Worm (Caenorhabditis elegans) whole organism, mixed stage, embryonic: ENCODE data around the gene pap-1.

Source experiments
- M03D4.4 ChIP-seq: sonication (generic microtip); optimal IDR thresholded peaks from 2 replicates; lab custom pipeline; 2017; ENCODE audit warnings: mild to moderate bottlenecking, missing genetic modification characterization, missing compliant biosample characterization
- bed-3 ChIP-seq: fragments of 200-800 bp; sonication (Bioruptor generic); optimal IDR thresholded peaks from 3 replicates; lab custom pipeline; 2018; ENCODE audit warnings: mild to moderate bottlenecking, missing genetic modification characterization, moderate library complexity, missing compliant biosample characterization
- ceh-39 ChIP-seq: fragments of 150-350 bp; optimal IDR thresholded peaks from 2 replicates; lab custom pipeline; 2014; ENCODE audit warnings: missing biosample characterization, missing genetic modification characterization
- ceh-83 ChIP-seq: fragments of 200-800 bp; sonication (Bioruptor generic); optimal IDR thresholded peaks from 2 replicates; lab custom pipeline; 2018; ENCODE audit warnings: mild to moderate bottlenecking, missing genetic modification characterization, missing compliant biosample characterization
- ces-1 ChIP-seq: fragments of 150-350 bp; optimal IDR thresholded peaks from 2 replicates; lab custom pipeline; 2014; ENCODE audit warnings: missing biosample characterization, missing genetic modification reagents, missing genetic modification characterization
- cnd-1 ChIP-seq: fragments of 200-800 bp; sonication (Bioruptor generic); optimal IDR thresholded peaks from 2 replicates; lab custom pipeline; 2018; ENCODE audit warnings: mild to moderate bottlenecking, missing genetic modification characterization, missing compliant biosample characterization
- drap-1 ChIP-seq: fragments of 200-800 bp; sonication (Bioruptor generic); optimal IDR thresholded peaks from 3 replicates; lab custom pipeline; 2018; ENCODE audit warnings: mild to moderate bottlenecking, missing genetic modification characterization, missing compliant biosample characterization
- elt-1 ChIP-seq: sonication (generic microtip); optimal IDR thresholded peaks from 2 replicates; lab custom pipeline; 2017; ENCODE audit warnings: missing genetic modification characterization, mild to moderate bottlenecking, missing compliant biosample characterization, antibody characterized with exemption, moderate library complexity, borderline replicate concordance; ENCODE audit not compliant: insufficient read depth
- elt-3 ChIP-seq: fragments of 150-350 bp; optimal IDR thresholded peaks from 2 replicates; lab custom pipeline; 2014; ENCODE audit warnings: missing biosample characterization, missing genetic modification characterization
- flh-1 ChIP-seq: fragments of 200-800 bp; sonication (Bioruptor generic); optimal IDR thresholded peaks from 2 replicates; lab custom pipeline; 2018; ENCODE audit warnings: mild to moderate bottlenecking, missing genetic modification characterization, moderate library complexity, missing compliant biosample characterization
- ham-2 ChIP-seq: fragments of 200-800 bp; sonication (Bioruptor generic); optimal IDR thresholded peaks from 2 replicates; lab custom pipeline; 2018; ENCODE audit warnings: mild to moderate bottlenecking, missing genetic modification characterization, missing compliant biosample characterization
- hlh-1 ChIP-seq: fragments of 150-350 bp; optimal IDR thresholded peaks from 2 replicates; lab custom pipeline; 2014; ENCODE audit warnings: missing biosample characterization, missing genetic modification reagents, missing genetic modification characterization
- lin-32 ChIP-seq: fragments of 200-800 bp; sonication (Bioruptor generic); optimal IDR thresholded peaks from 2 replicates; lab custom pipeline; 2018; ENCODE audit warnings: mild to moderate bottlenecking, missing genetic modification characterization, missing compliant biosample characterization
- lsy-2 ChIP-seq: fragments of 150-350 bp; optimal IDR thresholded peaks from 2 replicates; lab custom pipeline; 2014; ENCODE audit warnings: missing biosample characterization, missing genetic modification characterization
- mab-5 ChIP-seq: fragments of 150-350 bp; optimal IDR thresholded peaks from 2 replicates; lab custom pipeline; 2014; ENCODE audit warnings: missing biosample characterization, missing genetic modification characterization
- mep-1 ChIP-seq: fragments of 150-350 bp; optimal IDR thresholded peaks from 2 replicates; lab custom pipeline; 2017; ENCODE audit warnings: missing biosample characterization, missing genetic modification reagents, missing genetic modification characterization, inconsistent platforms
- mls-2 ChIP-seq: sonication (generic microtip); optimal IDR thresholded peaks from 2 replicates; lab custom pipeline; 2016; ENCODE audit warnings: mild to moderate bottlenecking, missing genetic modification characterization, moderate library complexity, missing compliant biosample characterization
- nhr-12 ChIP-seq: fragments of 150-350 bp; optimal IDR thresholded peaks from 2 replicates; lab custom pipeline; 2014; ENCODE audit warnings: missing biosample characterization, missing genetic modification characterization
- nhr-2 ChIP-seq: fragments of 150-350 bp; optimal IDR thresholded peaks from 2 replicates; lab custom pipeline; 2014; ENCODE audit warnings: missing biosample characterization, missing genetic modification characterization
- nhr-237 ChIP-seq: fragments of 150-350 bp; optimal IDR thresholded peaks from 2 replicates; lab custom pipeline; 2014; ENCODE audit warnings: missing biosample characterization, missing genetic modification characterization
- nhr-28 ChIP-seq: fragments of 150-350 bp; optimal IDR thresholded peaks from 2 replicates; lab custom pipeline; 2014; ENCODE audit warnings: missing biosample characterization, missing genetic modification characterization
- pha-4 ChIP-seq: fragments of 150-350 bp; optimal IDR thresholded peaks from 2 replicates; lab custom pipeline; 2018; ENCODE audit warnings: missing biosample characterization, missing genetic modification reagents, missing genetic modification characterization
- snpc-4 ChIP-seq: fragments of 150-350 bp; optimal IDR thresholded peaks from 2 replicates; lab custom pipeline; 2014; ENCODE audit warnings: missing biosample characterization, missing genetic modification characterization
- sptf-1 ChIP-seq: sonication (generic microtip); optimal IDR thresholded peaks from 2 replicates; lab custom pipeline; 2017; ENCODE audit warnings: mild to moderate bottlenecking, missing genetic modification characterization, moderate library complexity, missing compliant biosample characterization
- tbx-8 ChIP-seq: fragments of 200-800 bp; sonication (Bioruptor generic); optimal IDR thresholded peaks from 2 replicates; lab custom pipeline; 2018; ENCODE audit warnings: mild to moderate bottlenecking, missing genetic modification characterization, moderate library complexity, missing compliant biosample characterization
- unc-120 ChIP-seq: sonication (generic microtip); optimal IDR thresholded peaks from 2 replicates; lab custom pipeline; 2017; ENCODE audit warnings: missing genetic modification characterization, missing compliant biosample characterization; ENCODE audit not compliant: poor library complexity, severe bottlenecking
- unc-39 ChIP-seq: fragments of 150-350 bp; optimal IDR thresholded peaks from 2 replicates; lab custom pipeline; 2014; ENCODE audit warnings: missing biosample characterization, missing genetic modification characterization
- unc-62 ChIP-seq: fragments of 150-350 bp; optimal IDR thresholded peaks from 2 replicates; lab custom pipeline; 2014; ENCODE audit warnings: missing biosample characterization, missing genetic modification reagents, missing genetic modification characterization
- zip-8 ChIP-seq: fragments of 150-350 bp; optimal IDR thresholded peaks from 2 replicates; lab custom pipeline; 2014; ENCODE audit warnings: missing biosample characterization, missing genetic modification characterization
- ztf-11 ChIP-seq: fragments of 150-350 bp; optimal IDR thresholded peaks from 2 replicates; lab custom pipeline; 2014; ENCODE audit warnings: missing biosample characterization, missing genetic modification characterization

pap-1 gene

ce11 chrV:10468709-10469108, 26.9 kb downstream of the pap-1 start:
- no peak for TF ChIP-seq unc-120
- no peak for TF ChIP-seq unc-62
- no peak for TF ChIP-seq ham-2
- no peak for TF ChIP-seq flh-1 (GFP tag; lab: Kevin White, UChicago)
- TF ChIP-seq hlh-1 (tag; lab: Kevin White, UChicago), result no peak
- no peak for TF ChIP-seq lsy-2 (tag; lab: Kevin White, UChicago)
- no peak for TF ChIP-seq mab-5
- TF ChIP-seq elt-3 (tag; lab: Kevin White, UChicago), result no peak
- TF ChIP-seq nhr-237 (tag; lab: Kevin White, UChicago), result no peak
- no peak for TF ChIP-seq cnd-1 (tag; lab: Kevin White, UChicago)
- no peak for TF ChIP-seq lin-32 (GFP tag; lab: Kevin White, UChicago)

DNA sequence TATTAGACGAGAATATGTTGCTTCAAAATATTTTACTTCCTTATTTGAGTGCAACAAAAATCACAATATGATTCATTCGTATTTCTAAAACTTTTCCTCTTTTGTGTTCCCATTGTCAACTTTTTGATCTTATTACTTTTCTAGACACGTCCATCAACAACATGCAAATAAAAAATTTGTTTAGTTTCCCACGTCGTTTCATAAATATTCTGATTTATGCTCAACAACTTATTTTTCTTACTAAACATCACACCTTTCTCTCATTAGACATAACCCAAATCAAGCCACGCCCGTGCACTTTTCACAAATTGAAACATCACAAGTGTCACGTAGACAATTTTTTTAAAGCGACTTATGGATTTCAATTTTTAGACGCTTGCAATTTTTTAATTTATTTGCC, 28.1 kb downstream of the pap-1 start:
- TF ChIP-seq drap-1 (GFP tag; lab: Kevin White, UChicago) (no peak), cnd-1 (tag; lab: Kevin White, UChicago) (no peak), nhr-237 (tag; lab: Kevin White, UChicago) (no peak), tbx-8 (GFP tag; lab: Kevin White, UChicago) (no peak), hlh-1 (tag; lab: Kevin White, UChicago) (no peak), M03D4.4 (tag; lab: Kevin White, UChicago) (no peak), zip-8 (no peak), mep-1 (tag; lab: Kevin White, UChicago) (no peak), sptf-1 (no peak), pha-4 (tag; lab: Kevin White, UChicago) (no peak), unc-120 (no peak), lsy-2 (tag; lab: Kevin White, UChicago) (no peak), elt-1 (tag; lab: Kevin White, UChicago) (no peak), bed-3 (GFP tag; lab: Kevin White, UChicago) (no peak), mls-2 (no peak)

- TF ChIP-seq unc-39, result no peak
- no peak for TF ChIP-seq hlh-1 (tag; lab: Kevin White, UChicago)
- TF ChIP-seq flh-1 (GFP tag; lab: Kevin White, UChicago), result no peak
- TF ChIP-seq snpc-4 (tag; lab: Kevin White, UChicago), result no peak
- no peak for TF ChIP-seq ceh-83 (GFP tag; lab: Kevin White, UChicago)
- no peak for TF ChIP-seq unc-62
- TF ChIP-seq mab-5, result no peak
- TF ChIP-seq M03D4.4 (tag; lab: Kevin White, UChicago), result no peak
- TF ChIP-seq ceh-39 (tag; lab: Kevin White, UChicago), result no peak
- no peak for TF ChIP-seq lin-32 (GFP tag; lab: Kevin White, UChicago)
These were observed 29.2 kb downstream of the pap-1 start for ce11 chrV:10471007-10471406.

DNA sequence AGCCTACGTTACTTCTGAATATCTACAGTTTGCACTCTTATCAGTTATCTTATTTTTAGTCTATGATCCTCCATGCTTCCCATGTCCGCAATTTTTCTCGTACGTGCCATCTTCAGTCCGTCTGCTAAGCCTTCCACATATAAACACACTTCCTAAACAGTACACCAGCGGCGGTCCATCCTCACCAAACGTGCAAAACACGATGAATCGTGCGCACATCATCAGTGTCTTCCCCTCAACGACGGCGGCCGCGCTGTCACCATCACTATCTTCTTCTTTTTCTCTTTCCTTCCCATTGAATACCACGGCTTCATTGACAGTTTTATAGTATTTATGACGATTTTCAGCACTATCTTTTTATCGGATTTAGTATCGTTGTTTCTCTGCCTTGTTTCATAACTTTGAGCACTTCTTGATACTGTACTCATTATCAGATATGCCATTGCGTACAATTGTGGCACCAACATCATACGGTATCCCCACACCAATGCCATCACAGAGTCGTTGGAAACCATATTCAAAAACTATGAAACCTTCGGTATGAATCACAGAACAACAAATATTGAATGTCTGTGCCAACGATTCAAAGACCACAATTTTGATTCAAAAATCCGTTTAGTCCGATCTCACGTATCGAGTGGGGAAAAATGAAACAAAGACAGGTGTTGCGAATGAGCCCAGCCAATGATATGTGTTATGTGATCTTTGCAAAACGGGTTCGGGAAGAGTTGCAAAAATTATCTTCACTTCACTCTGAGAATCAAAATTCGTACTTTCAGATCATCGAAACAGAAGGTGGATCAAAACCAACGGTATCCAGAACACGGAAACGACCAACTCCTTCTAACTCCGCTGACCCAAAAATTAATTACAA, 31.4 kb downstream of the pap-1 start:
- TF ChIP-seq mls-2 (no peak), hlh-1 (tag; lab: Kevin White, UChicago) (peak; percentile 55), pha-4 (tag; lab: Kevin White, UChicago) (no peak)

DNA sequence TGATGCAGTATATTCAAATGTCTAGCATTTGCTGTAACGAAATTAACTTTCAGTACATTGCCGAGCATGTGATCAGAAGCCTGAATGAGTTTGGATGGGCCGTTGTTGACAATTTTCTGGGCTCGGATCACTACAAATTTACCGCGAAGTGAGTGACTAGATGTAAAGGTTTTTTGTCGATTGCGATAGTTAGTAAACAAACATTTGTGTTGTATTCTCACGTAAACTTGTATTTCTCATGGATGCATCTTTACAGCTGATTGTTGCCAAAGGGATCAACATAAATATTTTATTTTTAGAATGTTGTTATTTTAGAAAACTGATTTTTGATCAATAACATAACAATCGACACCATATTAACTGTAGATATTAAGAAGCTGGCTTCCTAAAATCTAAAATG, 32.3 kb downstream of the pap-1 start:
- no peak for TF ChIP-seq M03D4.4 (tag; lab: Kevin White, UChicago)
- no peak for TF ChIP-seq ces-1 (GFP tag; lab: Kevin White, UChicago)
- TF ChIP-seq bed-3 (GFP tag; lab: Kevin White, UChicago), result no peak
- no peak for TF ChIP-seq mep-1 (tag; lab: Kevin White, UChicago)
- TF ChIP-seq nhr-28, result no peak
- no peak for TF ChIP-seq pha-4 (tag; lab: Kevin White, UChicago)
- TF ChIP-seq ztf-11 (tag; lab: Kevin White, UChicago), result no peak
- TF ChIP-seq nhr-2 (tag; lab: Kevin White, UChicago), result no peak
- TF ChIP-seq mls-2, result no peak
- TF ChIP-seq nhr-12 (tag; lab: Kevin White, UChicago), result no peak
- no peak for TF ChIP-seq unc-39
- no peak for TF ChIP-seq zip-8
- no peak for TF ChIP-seq cnd-1 (tag; lab: Kevin White, UChicago)
- no peak for TF ChIP-seq elt-1 (tag; lab: Kevin White, UChicago)
- no peak for TF ChIP-seq lin-32 (GFP tag; lab: Kevin White, UChicago)
- TF ChIP-seq ceh-83 (GFP tag; lab: Kevin White, UChicago), result no peak
- TF ChIP-seq, all 35 proteins: peak for 0
